Worm (Caenorhabditis elegans): ENCODE results near the gene C17B7.3.

DNA sequence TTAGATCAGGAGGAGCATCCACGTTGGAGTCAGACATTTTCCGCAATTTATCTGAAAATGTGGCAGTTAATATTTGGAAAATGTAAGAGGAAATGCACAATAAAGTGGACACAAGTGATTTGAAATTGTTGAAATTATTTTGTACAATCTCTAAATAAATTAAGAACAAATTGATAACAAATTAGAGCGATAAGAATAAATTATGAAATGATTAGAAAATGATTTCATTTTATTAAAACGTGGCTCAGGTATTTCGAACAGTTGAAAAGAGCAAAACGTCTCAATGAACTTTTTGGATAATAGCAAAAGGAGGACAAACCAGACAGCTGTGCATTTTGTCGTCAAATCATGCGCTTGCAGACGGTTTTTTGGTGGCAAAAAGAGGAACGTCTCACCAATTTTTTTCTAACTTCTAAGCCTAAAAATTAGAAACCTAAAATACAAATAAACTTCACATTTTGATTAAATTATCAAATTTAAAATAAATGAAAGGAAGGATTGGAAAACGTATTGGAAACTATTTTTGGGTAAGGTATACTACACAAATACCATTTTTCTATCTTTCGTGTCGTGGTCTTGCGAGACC, 3.9 kb downstream of the C17B7.3 start, which contains the start of gene fbxa-65:
- TF ChIP-seq gei-17 (GFP tag; optimal IDR thresholded peaks at IDR 0.05): no peak
- TF ChIP-seq pha-4 (tag; optimal IDR thresholded peaks at IDR 0.05): no peak
- no peak for TF ChIP-seq ztf-22 (GFP tag; optimal IDR thresholded peaks at IDR 0.05)
- TF ChIP-seq F52B5.7 (tag; optimal IDR thresholded peaks at IDR 0.05): no peak
- no peak for TF ChIP-seq Y95B8A.8 (GFP tag; IDR thresholded peaks at IDR 0.05)
- no peak for TF ChIP-seq attf-5 (GFP tag; optimal IDR thresholded peaks at IDR 0.05)
- no peak for TF ChIP-seq unc-62 (GFP tag; optimal IDR thresholded peaks at IDR 0.05)
- no peak for TF ChIP-seq nfya-1 (tag; optimal IDR thresholded peaks at IDR 0.05; ENCODE audit: borderline replicate concordance, insufficient read depth)
- no peak for TF ChIP-seq athp-1 (tag; optimal IDR thresholded peaks at IDR 0.05)

All from whole organism, young adult.